Fruit fly (Drosophila melanogaster): Measurements from ENCODE around the gene RpS6.

The RpS6 gene

DNA sequence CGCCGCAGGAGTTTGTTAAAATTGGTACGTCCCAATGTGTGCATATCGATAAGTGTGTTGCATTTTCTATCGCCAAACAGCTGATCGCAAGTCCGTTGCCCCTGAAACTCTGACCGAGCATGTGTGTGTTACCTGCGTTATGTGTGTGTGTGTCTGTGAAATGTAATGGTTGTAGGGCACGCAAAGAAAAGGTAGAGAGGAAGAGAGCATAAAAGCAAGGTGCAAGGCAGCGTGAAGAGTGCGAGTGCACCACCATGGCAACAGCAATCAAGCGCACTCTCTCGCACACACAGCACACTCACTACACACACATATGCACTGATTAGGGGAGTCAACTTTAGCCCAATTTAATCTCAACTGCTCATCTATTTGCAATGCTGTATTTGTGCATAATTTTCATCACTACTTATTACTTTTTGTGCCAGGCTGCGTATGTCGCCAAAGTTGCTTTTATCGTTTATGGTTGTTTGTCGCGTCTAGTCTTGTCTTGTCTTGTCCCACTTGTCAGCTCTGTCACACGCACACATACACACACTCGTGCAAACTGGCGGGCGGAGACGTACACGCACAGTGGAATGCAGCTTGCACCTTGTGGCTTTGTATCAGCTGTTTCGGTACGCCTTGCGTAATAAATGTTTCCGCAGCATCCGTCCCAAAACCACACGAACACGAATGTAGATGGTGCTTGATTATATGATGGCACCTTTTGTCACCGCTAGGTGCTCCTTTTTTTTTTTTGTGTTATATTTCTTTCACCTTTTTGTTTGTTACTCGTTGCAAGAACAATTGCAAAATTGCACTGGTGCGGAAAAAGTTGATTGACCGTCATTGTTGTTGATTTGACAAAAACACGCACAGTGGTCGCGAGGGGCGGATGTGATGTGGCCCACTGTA, 36.7 kb upstream of the RpS6 start (continued):
- peak; percentile 77 for TF ChIP-seq CG13775 (GFP tag; optimal IDR thresholded peaks at IDR 0.05)
- peak; percentile 66 for TF ChIP-seq CG10274 (GFP tag; optimal IDR thresholded peaks at IDR 0.05)
- TF ChIP-seq mld (GFP tag; IDR thresholded peaks at IDR 0.05; ENCODE audit: partially characterized antibody) = no peak
- TF ChIP-seq dimm (GFP tag; IDR thresholded peaks at IDR 0.05) = peak; percentile 21; the same call in 1 of the 2 replicates
- peak; percentile 33 for TF ChIP-seq kay (GFP tag; optimal IDR thresholded peaks at IDR 0.05)
- TF ChIP-seq ab (GFP tag; optimal IDR thresholded peaks at IDR 0.05) = peak; percentile 59
- TF ChIP-seq CG15514 (GFP tag; optimal IDR thresholded peaks at IDR 0.05) = peak; percentile 7
- peak; percentile 67 for TF ChIP-seq Nf-YB (GFP tag; optimal IDR thresholded peaks at IDR 0.05)
- peak; percentile 60 for TF ChIP-seq BtbVII (GFP tag; optimal IDR thresholded peaks at IDR 0.05)
- TF ChIP-seq Hr78 (GFP tag; optimal IDR thresholded peaks at IDR 0.05) = no peak
- peak; percentile 59; the same call in 1 of the 3 replicates for TF ChIP-seq so (GFP tag; IDR thresholded peaks at IDR 0.05)
- peak; percentile 89 for TF ChIP-seq jumu (GFP tag; optimal IDR thresholded peaks at IDR 0.05)
- peak; percentile 80 for TF ChIP-seq CG4282 (GFP tag; optimal IDR thresholded peaks at IDR 0.05)
- peak; percentile 63 to 74 for TF ChIP-seq tll (GFP tag; optimal IDR thresholded peaks at IDR 0.05)
- TF ChIP-seq psq (GFP tag; optimal IDR thresholded peaks at IDR 0.05) = peak; percentile 35
- TF ChIP-seq CG9817 (tag; optimal IDR thresholded peaks at IDR 0.05) = peak; percentile 53
- peak; percentile 23; the same call in 1 of the 2 replicates for TF ChIP-seq Atf6 (GFP tag; IDR thresholded peaks at IDR 0.05)
- TF ChIP-seq pb (GFP tag; optimal IDR thresholded peaks at IDR 0.05) = peak; percentile 86
- TF ChIP-seq CG6791 (GFP tag; IDR thresholded peaks at IDR 0.05; ENCODE audit: partially characterized antibody) = no peak
- peak; percentile 31 for TF ChIP-seq caup (GFP tag; optimal IDR thresholded peaks at IDR 0.05; ENCODE audit: severe bottlenecking)
- TF ChIP-seq CG33557 (GFP tag; optimal IDR thresholded peaks at IDR 0.05) = peak; percentile 84
- peak; percentile 37 for TF ChIP-seq YL-1 (GFP tag; optimal IDR thresholded peaks at IDR 0.05)
- peak; percentile 98 for TF ChIP-seq CG4707 (GFP tag; optimal IDR thresholded peaks at IDR 0.05)
- no peak for TF ChIP-seq CG6175 (GFP tag; IDR thresholded peaks at IDR 0.05)
- no peak for TF ChIP-seq br (optimal IDR thresholded peaks at IDR 0.05)
- TF ChIP-seq exex (tag; optimal IDR thresholded peaks at IDR 0.05) = no peak
- no peak for TF ChIP-seq CG4360 (GFP tag; IDR thresholded peaks at IDR 0.05)
- TF ChIP-seq CG1792 (GFP tag; optimal IDR thresholded peaks at IDR 0.05) = peak; percentile 80
- TF ChIP-seq Hr51 (GFP tag; optimal IDR thresholded peaks at IDR 0.05) = peak; percentile 50 to 82
- peak; percentile 87 for TF ChIP-seq bcd (GFP tag; optimal IDR thresholded peaks at IDR 0.05)
- TF ChIP-seq CG4328 (GFP tag; optimal IDR thresholded peaks at IDR 0.05) = peak; percentile 80
- TF ChIP-seq Awh (GFP tag; IDR thresholded peaks at IDR 0.05) = peak; percentile 70; the same call in 1 of the 2 replicates
- TF ChIP-seq croc (GFP tag; conservative IDR thresholded peaks at IDR 0.05) = peak; percentile 86
- peak; percentile 98 for TF ChIP-seq Ets65A (GFP tag)
- peak; percentile 48 for TF ChIP-seq scrt (GFP tag; optimal IDR thresholded peaks at IDR 0.05)
- no peak for TF ChIP-seq schlank (tag; optimal IDR thresholded peaks at IDR 0.05)
- peak; percentile 32 for TF ChIP-seq ac (GFP tag; optimal IDR thresholded peaks at IDR 0.05)
- TF ChIP-seq CG12155 (GFP tag; optimal IDR thresholded peaks at IDR 0.05) = peak; percentile 58
- no peak for TF ChIP-seq prd (optimal IDR thresholded peaks at IDR 0.05)
- no peak; the same call in none of the 3 replicates for TF ChIP-seq prd (GFP tag; IDR thresholded peaks at IDR 0.05)
- peak; percentile 45 for TF ChIP-seq CG4617 (GFP tag; optimal IDR thresholded peaks at IDR 0.05; ENCODE audit: borderline replicate concordance)
- TF ChIP-seq az2 (GFP tag; optimal IDR thresholded peaks at IDR 0.05) = peak; percentile 70
- peak in 1 of 2 experiments; percentile 75 for TF ChIP-seq Eip74EF (GFP tag; optimal IDR thresholded peaks at IDR 0.05)
- peak; percentile 42 for TF ChIP-seq sug (tag; optimal IDR thresholded peaks at IDR 0.05)
- peak; percentile 58; the same call in 2 of the 3 replicates for TF ChIP-seq CG7357 (GFP tag; IDR thresholded peaks at IDR 0.05)
- peak; percentile 33 for TF ChIP-seq CG7987 (GFP tag; optimal IDR thresholded peaks at IDR 0.05)
- TF ChIP-seq CG10147 (GFP tag; optimal IDR thresholded peaks at IDR 0.05) = peak; percentile 46

Data from whole organism, embryonic.